Fruit fly (Drosophila melanogaster) whole organism, embryonic: ENCODE measurements around the gene CG13699.

ENCODE experiments used
- C15 ChIP-seq: fragments of 200-800 bp; sonication (Bioruptor generic); IDR thresholded peaks from 3 replicates; pipeline ENCODE4 v1.3.6; 2022; ENCODE audit warnings: missing biosample characterization, missing genetic modification characterization
- CG11085 ChIP-seq: fragments of 200-800 bp; sonication (Bioruptor generic); IDR thresholded peaks from 2 replicates; pipeline ENCODE4 v1.3.6; 2022; ENCODE audit warnings: missing biosample characterization, missing genetic modification characterization
- CG11504 ChIP-seq: fragments of 200-800 bp; sonication (Bioruptor generic); optimal IDR thresholded peaks from 3 replicates; lab custom pipeline; 2019; ENCODE audit warnings: missing biosample characterization, mild to moderate bottlenecking, missing genetic modification characterization, moderate library complexity
- CG12219 ChIP-seq: fragments of 200-800 bp; sonication (Bioruptor generic); optimal IDR thresholded peaks from 3 replicates; lab custom pipeline; 2018; ENCODE audit warnings: missing biosample characterization, mild to moderate bottlenecking, missing genetic modification characterization
- CG15073 ChIP-seq: fragments of 200-800 bp; sonication (Bioruptor generic); optimal IDR thresholded peaks from 2 replicates; lab custom pipeline; 2016; ENCODE audit warnings: missing biosample characterization, missing genetic modification characterization
- CG17802 ChIP-seq: fragments of 200-800 bp; sonication (Bioruptor generic); optimal IDR thresholded peaks from 2 replicates; lab custom pipeline; 2018; ENCODE audit warnings: missing biosample characterization, mild to moderate bottlenecking, missing genetic modification characterization, moderate library complexity
- CG18262 ChIP-seq: fragments of 200-800 bp; optimal IDR thresholded peaks from 3 replicates; lab custom pipeline; 2019; ENCODE audit warnings: missing biosample characterization, mild to moderate bottlenecking, missing genetic modification characterization, moderate library complexity
- CG1832 ChIP-seq: fragments of 200-800 bp; sonication (Bioruptor generic); optimal IDR thresholded peaks from 2 replicates; lab custom pipeline; 2017; ENCODE audit warnings: missing biosample characterization, mild to moderate bottlenecking, missing genetic modification characterization, inconsistent platforms
- CG18619 ChIP-seq: fragments of 200-800 bp; sonication (Bioruptor generic); optimal IDR thresholded peaks from 3 replicates; lab custom pipeline; 2017; ENCODE audit warnings: missing biosample characterization, mild to moderate bottlenecking, missing genetic modification characterization
- CG18764 ChIP-seq: fragments of 200-800 bp; sonication (Bioruptor generic); optimal IDR thresholded peaks from 3 replicates; lab custom pipeline; 2016; ENCODE audit warnings: missing biosample characterization, missing genetic modification characterization
- CG2116 ChIP-seq: fragments of 200-800 bp; sonication (Bioruptor generic); optimal IDR thresholded peaks from 3 replicates; lab custom pipeline; 2018; ENCODE audit warnings: missing biosample characterization, mild to moderate bottlenecking, missing genetic modification characterization
- CG2129 ChIP-seq: fragments of 200-800 bp; sonication (Bioruptor generic); IDR thresholded peaks from 2 replicates; pipeline ENCODE4 v1.3.6; 2022; ENCODE audit warnings: missing biosample characterization, missing genetic modification characterization; ENCODE audit not compliant: partially characterized antibody
- CG3163 ChIP-seq: fragments of 200-800 bp; sonication (Bioruptor generic); optimal IDR thresholded peaks from 3 replicates; lab custom pipeline; 2016; ENCODE audit warnings: missing biosample characterization, missing genetic modification characterization
- CG42726 ChIP-seq: fragments of 200-800 bp; sonication (Bioruptor generic); IDR thresholded peaks from 2 replicates; pipeline ENCODE4 v1.3.6; 2022; ENCODE audit warnings: missing biosample characterization, missing genetic modification characterization; ENCODE audit not compliant: partially characterized antibody
- CG4820 ChIP-seq: fragments of 200-800 bp; sonication (Bioruptor generic); optimal IDR thresholded peaks from 3 replicates; lab custom pipeline; 2016; ENCODE audit warnings: missing biosample characterization, missing genetic modification characterization
- CG6683 ChIP-seq: fragments of 200-800 bp; sonication (Bioruptor generic); optimal IDR thresholded peaks from 2 replicates; lab custom pipeline; 2017; ENCODE audit warnings: missing biosample characterization, mild to moderate bottlenecking, missing genetic modification characterization, missing genetic modification reagents
- CG7987 ChIP-seq: fragments of 200-800 bp; sonication (Bioruptor generic); optimal IDR thresholded peaks from 2 replicates; lab custom pipeline; 2018; ENCODE audit warnings: missing biosample characterization, mild to moderate bottlenecking, missing genetic modification characterization, moderate library complexity
- CG8089 ChIP-seq: fragments of 200-800 bp; sonication (Bioruptor generic); optimal IDR thresholded peaks from 3 replicates; lab custom pipeline; 2016; ENCODE audit warnings: missing biosample characterization, missing genetic modification characterization
- CG8478 ChIP-seq: fragments of >200 bp; optimal IDR thresholded peaks from 2 replicates; lab custom pipeline; 2018
- CG9727 ChIP-seq: fragments of 200-800 bp; sonication (Bioruptor generic); optimal IDR thresholded peaks from 3 replicates; lab custom pipeline; 2017; ENCODE audit warnings: missing biosample characterization, mild to moderate bottlenecking, missing genetic modification characterization
- CG9817 ChIP-seq: fragments of 200-800 bp; sonication (Bioruptor generic); optimal IDR thresholded peaks from 2 replicates; lab custom pipeline; 2018; ENCODE audit warnings: missing biosample characterization, mild to moderate bottlenecking, missing genetic modification characterization, moderate library complexity
- CTCF ChIP-seq: fragments of 200-800 bp; sonication (Bioruptor generic); optimal IDR thresholded peaks from 2 replicates; lab custom pipeline; 2017; ENCODE audit warnings: missing biosample characterization, mild to moderate bottlenecking, missing genetic modification characterization, moderate library complexity
- Dbx ChIP-seq: fragments of 200-800 bp; sonication (Bioruptor generic); IDR thresholded peaks from 3 replicates; pipeline ENCODE4 v1.3.6; 2022; ENCODE audit warnings: missing biosample characterization, missing genetic modification characterization
- HLH4C ChIP-seq: fragments of 200-800 bp; sonication (Bioruptor generic); IDR thresholded peaks from 3 replicates; pipeline ENCODE4 v1.3.6; 2022; ENCODE audit warnings: missing biosample characterization, missing genetic modification characterization; ENCODE audit not compliant: partially characterized antibody
- Hmx ChIP-seq: fragments of 200-800 bp; sonication (Bioruptor generic); optimal IDR thresholded peaks from 2 replicates; lab custom pipeline; 2016; ENCODE audit warnings: missing biosample characterization, missing genetic modification characterization
- Hr3 ChIP-seq: fragments of 200-800 bp; sonication (Bioruptor generic); optimal IDR thresholded peaks from 3 replicates; lab custom pipeline; 2016; ENCODE audit warnings: missing biosample characterization, missing genetic modification characterization
- MTF-1 ChIP-seq: fragments of 200-800 bp; sonication (Bioruptor generic); optimal IDR thresholded peaks from 2 replicates; lab custom pipeline; 2018; ENCODE audit warnings: missing biosample characterization, mild to moderate bottlenecking, missing genetic modification characterization, borderline replicate concordance
- Max ChIP-seq: fragments of 200-800 bp; sonication (Bioruptor generic); optimal IDR thresholded peaks from 2 replicates; lab custom pipeline; 2016; ENCODE audit warnings: missing biosample characterization, mild to moderate bottlenecking, missing genetic modification characterization
- Meics ChIP-seq: fragments of 200-800 bp; sonication (Bioruptor generic); optimal IDR thresholded peaks from 2 replicates; lab custom pipeline; 2017; ENCODE audit warnings: missing biosample characterization, mild to moderate bottlenecking, missing genetic modification characterization
- NC2α ChIP-seq: fragments of 200-800 bp; sonication (Bioruptor generic); optimal IDR thresholded peaks from 2 replicates; lab custom pipeline; 2016; ENCODE audit warnings: missing biosample characterization, missing genetic modification characterization
- Neu2 ChIP-seq: fragments of 200-800 bp; sonication (Bioruptor generic); optimal IDR thresholded peaks from 3 replicates; lab custom pipeline; 2016; ENCODE audit warnings: missing biosample characterization, missing genetic modification characterization, borderline replicate concordance
- Sox100B ChIP-seq: fragments of 200-800 bp; sonication (Bioruptor generic); optimal IDR thresholded peaks from 3 replicates; lab custom pipeline; 2018; ENCODE audit warnings: missing biosample characterization, mild to moderate bottlenecking, missing genetic modification characterization
- Sry-β ChIP-seq: fragments of 200-800 bp; sonication (Bioruptor generic); optimal IDR thresholded peaks from 2 replicates; lab custom pipeline; 2018; ENCODE audit warnings: missing biosample characterization, mild to moderate bottlenecking, missing genetic modification characterization, moderate library complexity
- chn ChIP-seq: fragments of 200-800 bp; sonication (Bioruptor generic); optimal IDR thresholded peaks from 2 replicates; lab custom pipeline; 2016; ENCODE audit warnings: missing biosample characterization, missing genetic modification characterization
- esg ChIP-seq: fragments of 200-800 bp; sonication (Bioruptor generic); conservative IDR thresholded peaks from 2 replicates; pipeline ENCODE4 v1.3.6; 2022; ENCODE audit warnings: missing biosample characterization, missing genetic modification characterization
- fd3F ChIP-seq: fragments of 200-800 bp; sonication (Bioruptor generic); optimal IDR thresholded peaks from 2 replicates; lab custom pipeline; 2018; ENCODE audit warnings: missing biosample characterization, mild to moderate bottlenecking, missing genetic modification characterization, moderate library complexity
- gcm ChIP-seq: fragments of 200-800 bp; sonication (Bioruptor generic); optimal IDR thresholded peaks from 2 replicates; lab custom pipeline; 2019; ENCODE audit warnings: missing biosample characterization, mild to moderate bottlenecking, missing genetic modification characterization, moderate library complexity
- jigr1 ChIP-seq: fragments of 200-800 bp; sonication (Bioruptor generic); IDR thresholded peaks from 3 replicates; pipeline ENCODE4 v1.3.6; 2022; ENCODE audit warnings: missing biosample characterization, missing genetic modification characterization
- kah ChIP-seq: fragments of 200-800 bp; sonication (Bioruptor generic); optimal IDR thresholded peaks from 2 replicates; lab custom pipeline; 2018; ENCODE audit warnings: missing biosample characterization, mild to moderate bottlenecking, missing genetic modification characterization
- klu ChIP-seq: fragments of 200-800 bp; sonication (Bioruptor generic); IDR thresholded peaks from 2 replicates; pipeline ENCODE4 v1.3.6; 2022; ENCODE audit warnings: missing biosample characterization, missing genetic modification characterization
- knrl ChIP-seq: fragments of 200-800 bp; sonication (Bioruptor generic); IDR thresholded peaks from 3 replicates; pipeline ENCODE4 v1.3.6; 2022; ENCODE audit warnings: missing biosample characterization, missing genetic modification characterization; ENCODE audit not compliant: partially characterized antibody
- lab ChIP-seq: fragments of 200-800 bp; sonication (Bioruptor generic); optimal IDR thresholded peaks from 3 replicates; lab custom pipeline; 2017; ENCODE audit warnings: missing biosample characterization, missing genetic modification characterization, mild to moderate bottlenecking, moderate library complexity, missing genetic modification reagents
- org-1 ChIP-seq: fragments of 200-800 bp; sonication (Bioruptor generic); optimal IDR thresholded peaks from 2 replicates; lab custom pipeline; 2017; ENCODE audit warnings: missing biosample characterization, missing genetic modification characterization
- row ChIP-seq: fragments of 200-800 bp; sonication (Bioruptor generic); IDR thresholded peaks from 3 replicates; pipeline ENCODE4 v1.3.6; 2022; ENCODE audit warnings: missing biosample characterization, missing genetic modification characterization
- scrt ChIP-seq: fragments of 200-800 bp; sonication (Bioruptor generic); optimal IDR thresholded peaks from 2 replicates; lab custom pipeline; 2018; ENCODE audit warnings: missing biosample characterization, mild to moderate bottlenecking, missing genetic modification characterization, moderate library complexity
- sr ChIP-seq: fragments of 200-800 bp; sonication (Bioruptor generic); IDR thresholded peaks from 3 replicates; pipeline ENCODE4 v1.3.6; 2022; ENCODE audit warnings: missing biosample characterization, missing genetic modification characterization
- ssp ChIP-seq: fragments of 200-800 bp; sonication (Bioruptor generic); IDR thresholded peaks from 2 replicates; pipeline ENCODE4 v1.3.6; 2022; ENCODE audit warnings: missing biosample characterization, missing genetic modification characterization
- wdn ChIP-seq: fragments of 200-800 bp; sonication (Bioruptor generic); IDR thresholded peaks from 2 replicates; pipeline ENCODE4 v1.3.6; 2022; ENCODE audit warnings: missing biosample characterization, missing genetic modification characterization
- z ChIP-seq: fragments of 200-800 bp; sonication (Bioruptor generic); IDR thresholded peaks from 3 replicates; pipeline ENCODE4 v1.3.6; 2022; ENCODE audit warnings: missing biosample characterization, missing genetic modification characterization

CG13699 gene

dm6 chr3L:18185542-18186312 lies 23.4 kb upstream of the CG13699 start, which contains the start of gene hid (continued):
- TF ChIP-seq Dbx (GFP tag; lab: Robert Waterston, UW) (peak; percentile 51; the same call in 1 of the 3 replicates), Meics (GFP tag; lab: Kevin White, UChicago) (peak; percentile 74), CG12219 (peak; percentile 72), sr (GFP tag; lab: Robert Waterston, UW) (peak; percentile 43; the same call in 1 of the 3 replicates), fd3F (GFP tag; lab: Kevin White, UChicago) (peak; percentile 78), CG4820 (GFP tag; lab: Kevin White, UChicago) (peak; percentile 89), MTF-1 (GFP tag; lab: Kevin White, UChicago) (peak; percentile 28), Sox100B (GFP tag; lab: Kevin White, UChicago) (peak; percentile 87), CG18764 (GFP tag; lab: Kevin White, UChicago) (peak; percentile 77), org-1 (GFP tag; lab: Kevin White, UChicago) (peak; percentile 80), scrt (GFP tag; lab: Kevin White, UChicago) (peak; percentile 61), z (0 out of 3 replicates have a peak, but pooled peaks have one; percentile 65), CG1832 (GFP tag; lab: Kevin White, UChicago) (peak; percentile 35), CG11504 (tag; lab: Kevin White, UChicago) (peak; percentile 85), esg (GFP tag; lab: Robert Waterston, UW) (peak; percentile 87), CG9727 (peak; percentile 92), wdn (GFP tag; lab: Robert Waterston, UW) (peak; percentile 61), ssp (peak; percentile 79), CG11085 (0 out of 2 replicates have a peak, but pooled peaks have one; percentile 17), CG8478 (lab: Kevin White, UChicago) (no peak), lab (GFP tag; lab: Kevin White, UChicago) (peak; percentile 82), row (GFP tag; lab: Robert Waterston, UW) (peak; percentile 99), CG6683 (GFP tag; lab: Kevin White, UChicago) (peak; percentile 21), knrl (no peak), CG8089 (GFP tag; lab: Kevin White, UChicago) (peak; percentile 80), CG15073 (peak; percentile 62), Hmx (GFP tag; lab: Kevin White, UChicago) (peak; percentile 30), CG9817 (tag; lab: Kevin White, UChicago) (peak; percentile 65), CG42726 (GFP tag; lab: Robert Waterston, UW) (no peak), CTCF (GFP tag; lab: Kevin White, UChicago) (peak; percentile 23), Sry-β (GFP tag; lab: Kevin White, UChicago) (peak; percentile 48), kah (GFP tag; lab: Kevin White, UChicago) (peak; percentile 17), Neu2 (GFP tag; lab: Kevin White, UChicago) (peak; percentile 86), CG2116 (GFP tag; lab: Kevin White, UChicago) (peak; percentile 61), CG7987 (GFP tag; lab: Kevin White, UChicago) (peak; percentile 61), klu (GFP tag; lab: Robert Waterston, UW) (peak; percentile 77; the same call in 1 of the 2 replicates), CG18619 (peak; percentile 79), gcm (GFP tag; lab: Kevin White, UChicago) (peak; percentile 83), NC2α (peak; percentile 63), Hr3 (GFP tag; lab: Kevin White, UChicago) (peak; percentile 88), chn (GFP tag; lab: Kevin White, UChicago) (peak; percentile 93), jigr1 (GFP tag; lab: Robert Waterston, UW) (peak; percentile 85), C15 (GFP tag; lab: Robert Waterston, UW) (0 out of 3 replicates have a peak, but pooled peaks have one; percentile 13), CG3163 (peak; percentile 95), CG2129 (GFP tag; lab: Robert Waterston, UW) (no peak), CG18262 (tag; lab: Kevin White, UChicago) (peak; percentile 92), CG17802 (tag; lab: Kevin White, UChicago) (peak; percentile 26), Max (GFP tag; lab: Kevin White, UChicago) (peak; percentile 89), HLH4C (GFP tag; lab: Robert Waterston, UW) (peak; percentile 35; the same call in 1 of the 3 replicates)
